Worm (Caenorhabditis elegans) whole organism, L1 larva: ENCODE results near the gene srw-62.

Experiments
- C04F5.9 ChIP-seq: sonication (generic microtip); optimal IDR thresholded peaks from 2 replicates; lab custom pipeline; 2016; ENCODE audit warnings: missing genetic modification characterization, missing compliant biosample characterization
- C34B4.2 ChIP-seq: sonication (generic microtip); optimal IDR thresholded peaks from 2 replicates; lab custom pipeline; 2017; ENCODE audit warnings: mild to moderate bottlenecking, missing genetic modification characterization, missing compliant biosample characterization
- Y116A8C.19 ChIP-seq: sonication (generic microtip); optimal IDR thresholded peaks from 2 replicates; lab custom pipeline; 2016; ENCODE audit warnings: missing compliant biosample characterization, missing genetic modification characterization, borderline replicate concordance
- aha-1 ChIP-seq: fragments of 150-350 bp; optimal IDR thresholded peaks from 2 replicates; lab custom pipeline; 2014; ENCODE audit warnings: missing biosample characterization, missing genetic modification characterization
- ceh-63 ChIP-seq: fragments of 200-800 bp; sonication (Bioruptor generic); optimal IDR thresholded peaks from 2 replicates; lab custom pipeline; 2018; ENCODE audit warnings: mild to moderate bottlenecking, missing genetic modification characterization, missing compliant biosample characterization
- ceh-8 ChIP-seq: fragments of 200-800 bp; sonication (Bioruptor generic); optimal IDR thresholded peaks from 2 replicates; lab custom pipeline; 2018; ENCODE audit warnings: mild to moderate bottlenecking, missing genetic modification characterization, moderate library complexity, missing compliant biosample characterization
- ceh-82 ChIP-seq, 3 experiments: fragments of 150-350 bp in 1 of 3; sonication (generic microtip) in 2 of 3; optimal IDR thresholded peaks; 2 replicates each; lab custom pipeline; 2014 to 2017; ENCODE audit warnings: missing biosample characterization in 3 of 3, missing genetic modification characterization in 3 of 3
- ceh-88 ChIP-seq: fragments of 200-800 bp; sonication (Bioruptor generic); IDR thresholded peaks from 2 replicates; pipeline ENCODE4 v1.3.6; 2022; ENCODE audit warnings: missing genetic modification characterization, missing compliant biosample characterization
- ceh-90 ChIP-seq: sonication (generic microtip); optimal IDR thresholded peaks from 2 replicates; lab custom pipeline; 2016; ENCODE audit warnings: missing genetic modification characterization, missing compliant biosample characterization
- dsc-1 ChIP-seq: sonication (generic microtip); optimal IDR thresholded peaks from 2 replicates; lab custom pipeline; 2016; ENCODE audit warnings: mild to moderate bottlenecking, missing genetic modification characterization, missing compliant biosample characterization
- efl-1 ChIP-seq, 4 experiments: fragments of 150-350 bp; optimal IDR thresholded peaks in 3 of 4; peaks in 1 of 4; 1 replicate in 1 of 4; 2 replicates in 3 of 4; lab custom pipeline; 2014; ENCODE audit warnings: missing biosample characterization in 2 of 4, missing genetic modification characterization in 2 of 4, missing genetic modification reagents in 2 of 4
- efl-3 ChIP-seq: fragments of 200-800 bp; sonication (Bioruptor generic); optimal IDR thresholded peaks from 2 replicates; lab custom pipeline; 2018; ENCODE audit warnings: mild to moderate bottlenecking, missing genetic modification characterization, missing compliant biosample characterization
- ets-5 ChIP-seq: fragments of 200-800 bp; sonication (Bioruptor generic); IDR thresholded peaks from 2 replicates; pipeline ENCODE4 v1.3.6; 2022; ENCODE audit warnings: missing genetic modification characterization, missing compliant biosample characterization
- fos-1 ChIP-seq: fragments of 150-350 bp; optimal IDR thresholded peaks from 2 replicates; lab custom pipeline; 2014; ENCODE audit warnings: missing biosample characterization, missing genetic modification characterization
- hpl-2 ChIP-seq: fragments of 150-350 bp; optimal IDR thresholded peaks from 2 replicates; lab custom pipeline; 2014; ENCODE audit warnings: missing biosample characterization, missing genetic modification reagents, missing genetic modification characterization
- irx-1 ChIP-seq: sonication (generic microtip); optimal IDR thresholded peaks from 2 replicates; lab custom pipeline; 2016; ENCODE audit warnings: missing genetic modification characterization, missing compliant biosample characterization
- jun-1 ChIP-seq: fragments of 150-350 bp; optimal IDR thresholded peaks from 2 replicates; lab custom pipeline; 2014; ENCODE audit warnings: missing biosample characterization, missing genetic modification reagents, missing genetic modification characterization
- lin-15B ChIP-seq: fragments of 150-350 bp; sonication (generic microtip); optimal IDR thresholded peaks from 3 replicates; lab custom pipeline; 2014; ENCODE audit warnings: missing biosample characterization, missing genetic modification characterization
- lin-35 ChIP-seq, 2 experiments: fragments of 150-350 bp; optimal IDR thresholded peaks; 2 replicates each; lab custom pipeline; 2014; ENCODE audit warnings: missing biosample characterization in 2 of 2, missing genetic modification characterization in 2 of 2, missing genetic modification reagents in 2 of 2
- lin-39 ChIP-seq: fragments of 150-350 bp; optimal IDR thresholded peaks from 2 replicates; lab custom pipeline; 2014; ENCODE audit warnings: missing biosample characterization, missing genetic modification reagents, missing genetic modification characterization
- lir-3 ChIP-seq: sonication (generic microtip); optimal IDR thresholded peaks from 2 replicates; lab custom pipeline; 2016; ENCODE audit warnings: mild to moderate bottlenecking, missing genetic modification characterization, moderate library complexity, missing compliant biosample characterization; ENCODE audit not compliant: poor library complexity
- lsy-2 ChIP-seq, 2 experiments: fragments of 150-350 bp; optimal IDR thresholded peaks; 2 replicates each; lab custom pipeline; 2014; ENCODE audit warnings: missing biosample characterization in 2 of 2, missing genetic modification characterization in 2 of 2
- nhr-11 ChIP-seq: fragments of 150-350 bp; optimal IDR thresholded peaks from 2 replicates; lab custom pipeline; 2014; ENCODE audit warnings: missing biosample characterization, missing genetic modification characterization
- nhr-12 ChIP-seq: sonication (generic microtip); optimal IDR thresholded peaks from 2 replicates; lab custom pipeline; 2017; ENCODE audit warnings: missing biosample characterization, missing genetic modification characterization
- nhr-19 ChIP-seq: fragments of 200-800 bp; sonication (Bioruptor generic); conservative IDR thresholded peaks from 2 replicates; pipeline ENCODE4 v1.3.6; 2022; ENCODE audit warnings: missing genetic modification characterization, missing compliant biosample characterization
- nhr-20 ChIP-seq: sonication (generic microtip); optimal IDR thresholded peaks from 2 replicates; lab custom pipeline; 2016; ENCODE audit warnings: mild to moderate bottlenecking, missing genetic modification characterization, missing compliant biosample characterization
- nhr-28 ChIP-seq: fragments of 150-350 bp; optimal IDR thresholded peaks from 2 replicates; lab custom pipeline; 2014; ENCODE audit warnings: missing biosample characterization, missing genetic modification characterization
- nhr-71 ChIP-seq: sonication (generic microtip); optimal IDR thresholded peaks from 2 replicates; lab custom pipeline; 2016; ENCODE audit warnings: mild to moderate bottlenecking, missing genetic modification characterization, moderate library complexity, missing compliant biosample characterization
- nhr-76 ChIP-seq: sonication (generic microtip); optimal IDR thresholded peaks from 2 replicates; lab custom pipeline; 2017; ENCODE audit warnings: missing biosample characterization, missing genetic modification characterization
- nhr-77 ChIP-seq: fragments of 150-350 bp; optimal IDR thresholded peaks from 2 replicates; lab custom pipeline; 2014; ENCODE audit warnings: missing biosample characterization, missing genetic modification characterization
- nhr-84 ChIP-seq: sonication (generic microtip); optimal IDR thresholded peaks from 2 replicates; lab custom pipeline; 2017; ENCODE audit warnings: missing biosample characterization, missing genetic modification characterization
- nhr-85 ChIP-seq: sonication (generic microtip); peaks from one replicate; lab custom pipeline; 2016; ENCODE audit warnings: missing genetic modification characterization, inconsistent platforms, missing compliant biosample characterization
- nhr-90 ChIP-seq: sonication (generic microtip); optimal IDR thresholded peaks from 2 replicates; lab custom pipeline; 2016; ENCODE audit warnings: mild to moderate bottlenecking, missing genetic modification characterization, missing compliant biosample characterization; ENCODE audit not compliant: poor library complexity
- pag-3 ChIP-seq: sonication (generic microtip); optimal IDR thresholded peaks from 2 replicates; lab custom pipeline; 2017; ENCODE audit warnings: missing genetic modification characterization, mild to moderate bottlenecking, missing compliant biosample characterization, antibody characterized with exemption, borderline replicate concordance; ENCODE audit not compliant: insufficient read depth
- rnt-1 ChIP-seq: sonication (generic microtip); optimal IDR thresholded peaks from 2 replicates; lab custom pipeline; 2016; ENCODE audit warnings: mild to moderate bottlenecking, missing genetic modification characterization, moderate library complexity, missing compliant biosample characterization
- snu-23 ChIP-seq: sonication (generic microtip); optimal IDR thresholded peaks from 2 replicates; lab custom pipeline; 2016; ENCODE audit warnings: missing genetic modification characterization, missing compliant biosample characterization
- sox-4 ChIP-seq: sonication (generic microtip); optimal IDR thresholded peaks from 2 replicates; lab custom pipeline; 2016; ENCODE audit warnings: missing genetic modification characterization, missing compliant biosample characterization
- tbx-2 ChIP-seq: sonication (generic microtip); optimal IDR thresholded peaks from 2 replicates; lab custom pipeline; 2016; ENCODE audit warnings: missing genetic modification characterization, missing compliant biosample characterization
- xbp-1 ChIP-seq: sonication (generic microtip); optimal IDR thresholded peaks from 2 replicates; lab custom pipeline; 2016; ENCODE audit warnings: missing genetic modification characterization, missing compliant biosample characterization
- zag-1 ChIP-seq: fragments of 150-350 bp; optimal IDR thresholded peaks from 2 replicates; lab custom pipeline; 2014; ENCODE audit warnings: missing biosample characterization, missing genetic modification characterization
- zip-4 ChIP-seq: fragments of 200-800 bp; sonication (Bioruptor generic); optimal IDR thresholded peaks from 2 replicates; lab custom pipeline; 2018; ENCODE audit warnings: mild to moderate bottlenecking, missing genetic modification characterization, moderate library complexity, missing compliant biosample characterization

Gene srw-62

ce11 chrII:7864207-7864606, 39.0 kb downstream of the srw-62 start, which contains the start of gene ostb-1 (continued):
- no peak for TF ChIP-seq pag-3 (tag; lab: Kevin White, UChicago)
- TF ChIP-seq nhr-84 (tag; lab: Kevin White, UChicago): no peak
- no peak for TF ChIP-seq ceh-8
- no peak for TF ChIP-seq ceh-63
- no peak for TF ChIP-seq nhr-12
- no peak for TF ChIP-seq nhr-20 (tag; lab: Kevin White, UChicago)
- no peak for TF ChIP-seq nhr-90 (tag; lab: Kevin White, UChicago)
- TF ChIP-seq nhr-76: no peak
- TF ChIP-seq dsc-1 (tag; lab: Kevin White, UChicago): no peak
- no peak for TF ChIP-seq ceh-90 (tag; lab: Kevin White, UChicago)
- peak; percentile 49 for TF ChIP-seq xbp-1 (tag; lab: Kevin White, UChicago)
- no peak for TF ChIP-seq lin-15B (tag; lab: Kevin White, UChicago)
- no peak for TF ChIP-seq nhr-28
- TF ChIP-seq rnt-1 (tag; lab: Kevin White, UChicago): peak; percentile 20
- no peak for TF ChIP-seq tbx-2 (tag; lab: Kevin White, UChicago)
- TF ChIP-seq aha-1 (tag; lab: Kevin White, UChicago): no peak
- peak in 1 of 3 experiments; percentile 7 for TF ChIP-seq ceh-82 (tag; optimal IDR thresholded peaks at IDR 0.05; lab: Kevin White, UChicago)
- TF ChIP-seq snu-23 (GFP tag; lab: Kevin White, UChicago): peak; percentile 20
- no peak for TF ChIP-seq lir-3
- no peak for TF ChIP-seq irx-1 (tag; lab: Kevin White, UChicago)
- TF ChIP-seq lin-39 (tag; lab: Kevin White, UChicago): no peak
- no peak for TF ChIP-seq hpl-2 (GFP tag; lab: Kevin White, UChicago)
- TF ChIP-seq ceh-88: no peak
- TF ChIP-seq sox-4 (tag; lab: Kevin White, UChicago): no peak
- TF ChIP-seq nhr-71: peak; percentile 19
- no peak for TF ChIP-seq nhr-85 (tag; lab: Kevin White, UChicago)
- no peak for TF ChIP-seq nhr-77
- TF ChIP-seq nhr-19: no peak
- peak; percentile 61 to 85 for TF ChIP-seq lsy-2 (tag; optimal IDR thresholded peaks at IDR 0.05; lab: Kevin White, UChicago)
- TF ChIP-seq zip-4 (GFP tag; lab: Kevin White, UChicago): no peak
- TF ChIP-seq zag-1 (tag; lab: Kevin White, UChicago): no peak
- TF ChIP-seq C04F5.9 (tag; lab: Kevin White, UChicago): no peak
- no peak for TF ChIP-seq C34B4.2 (tag; lab: Kevin White, UChicago)
- TF ChIP-seq lin-35 (GFP tag; optimal IDR thresholded peaks at IDR 0.05; lab: Kevin White, UChicago): peak; percentile 46 to 66
- peak; percentile 34 to 49 for TF ChIP-seq efl-1 (optimal IDR thresholded peaks at IDR 0.05; lab: Kevin White, UChicago)
- peak; percentile 58 to 93 for TF ChIP-seq efl-1 (GFP tag; optimal IDR thresholded peaks at IDR 0.05 in 1 of 2; lab: Kevin White, UChicago)
- no peak for TF ChIP-seq jun-1
- no peak for TF ChIP-seq efl-3

ce11 chrII:7864892-7865291, 39.7 kb downstream of the srw-62 start:
- no peak for TF ChIP-seq Y116A8C.19
- no peak for TF ChIP-seq efl-1 (optimal IDR thresholded peaks at IDR 0.05; lab: Kevin White, UChicago)
- TF ChIP-seq efl-1 (GFP tag; optimal IDR thresholded peaks at IDR 0.05 in 1 of 2; lab: Kevin White, UChicago): peak in 1 of 2 experiments; percentile 62

ce11 chrII:7866081-7866480, 40.9 kb downstream of the srw-62 start:
- TF ChIP-seq nhr-11 (tag; lab: Kevin White, UChicago) (no peak), fos-1 (no peak), ets-5 (no peak)
